Fruit fly (Drosophila melanogaster): ENCODE results near the gene Ubc84D.

Gene Ubc84D

dm6 chr3R:7490884-7491283 is 28.4 kb downstream of the Ubc84D start:
- TF ChIP-seq phol (tag; optimal IDR thresholded peaks at IDR 0.05) (peak; percentile 86), chn (GFP tag; optimal IDR thresholded peaks at IDR 0.05) (no peak), CG10147 (GFP tag; optimal IDR thresholded peaks at IDR 0.05) (peak; percentile 9), Optix (GFP tag; IDR thresholded peaks at IDR 0.05) (no peak), oc (tag; optimal IDR thresholded peaks at IDR 0.05) (no peak), stwl (tag; optimal IDR thresholded peaks at IDR 0.05) (no peak), corto (GFP tag; optimal IDR thresholded peaks at IDR 0.05) (peak; percentile 30), CG9609 (GFP tag; optimal IDR thresholded peaks at IDR 0.05) (no peak), odd (GFP tag; optimal IDR thresholded peaks at IDR 0.05) (peak; percentile 34), mld (GFP tag; IDR thresholded peaks at IDR 0.05; ENCODE audit: partially characterized antibody) (no peak), gsb-n (tag; optimal IDR thresholded peaks at IDR 0.05) (no peak), CG1647 (GFP tag; optimal IDR thresholded peaks at IDR 0.05) (no peak), tio (GFP tag; optimal IDR thresholded peaks at IDR 0.05) (peak; percentile 54), Camta (GFP tag; optimal IDR thresholded peaks at IDR 0.05) (no peak), CG16863 (GFP tag; optimal IDR thresholded peaks at IDR 0.05) (no peak), hbn (GFP tag; IDR thresholded peaks at IDR 0.05; ENCODE audit: partially characterized antibody) (no peak), hth (optimal IDR thresholded peaks at IDR 0.05) (no peak), Eip74EF (GFP tag; optimal IDR thresholded peaks at IDR 0.05) (peak in 1 of 2 experiments; percentile 52), HLHmδ (GFP tag; optimal IDR thresholded peaks at IDR 0.05) (no peak), CG10565 (GFP tag; optimal IDR thresholded peaks at IDR 0.05) (no peak), CG43689 (GFP tag; IDR thresholded peaks at IDR 0.05) (no peak), zf30C (GFP tag; optimal IDR thresholded peaks at IDR 0.05) (no peak), Vsx1 (GFP tag; optimal IDR thresholded peaks at IDR 0.05) (no peak), fd3F (GFP tag; optimal IDR thresholded peaks at IDR 0.05) (no peak), lilli (GFP tag; optimal IDR thresholded peaks at IDR 0.05) (no peak), Chrac-16 (GFP tag; optimal IDR thresholded peaks at IDR 0.05) (peak; percentile 31), wdn (GFP tag; IDR thresholded peaks at IDR 0.05) (no peak), ERR (GFP tag; optimal IDR thresholded peaks at IDR 0.05) (no peak), usp (GFP tag; optimal IDR thresholded peaks at IDR 0.05) (no peak), CG6689 (GFP tag; IDR thresholded peaks at IDR 0.05) (peak; percentile 45; the same call in 1 of the 2 replicates), CG10366 (GFP tag; IDR thresholded peaks at IDR 0.05) (peak; percentile 49; the same call in 1 of the 2 replicates), CG6254 (GFP tag; optimal IDR thresholded peaks at IDR 0.05) (peak; percentile 11), br (optimal IDR thresholded peaks at IDR 0.05) (no peak), ttk (GFP tag; IDR thresholded peaks at IDR 0.05) (peak; percentile 74), sima (GFP tag; optimal IDR thresholded peaks at IDR 0.05) (no peak), prd (optimal IDR thresholded peaks at IDR 0.05) (no peak), prd (GFP tag; IDR thresholded peaks at IDR 0.05) (peak; percentile 57; the same call in 1 of the 3 replicates), HHEX (GFP tag; optimal IDR thresholded peaks at IDR 0.05) (peak; percentile 43), CG9215 (GFP tag; IDR thresholded peaks at IDR 0.05) (no peak), CG14965 (GFP tag; optimal IDR thresholded peaks at IDR 0.05; ENCODE audit: borderline replicate concordance) (no peak), Antp (GFP tag; optimal IDR thresholded peaks at IDR 0.05) (no peak), CG17912 (GFP tag; optimal IDR thresholded peaks at IDR 0.05) (no peak), dati (GFP tag; IDR thresholded peaks at IDR 0.05) (no peak), CG3726 (GFP tag; IDR thresholded peaks at IDR 0.05) (no peak), CG1602 (GFP tag; optimal IDR thresholded peaks at IDR 0.05) (peak; percentile 55), CG6654 (GFP tag; optimal IDR thresholded peaks at IDR 0.05) (peak; percentile 27), Hr78 (GFP tag; optimal IDR thresholded peaks at IDR 0.05) (no peak), Hr39 (optimal IDR thresholded peaks at IDR 0.05) (no peak), Bgb (GFP tag; IDR thresholded peaks at IDR 0.05; ENCODE audit: partially characterized antibody) (no peak), abd-A (tag; optimal IDR thresholded peaks at IDR 0.05) (no peak), Sry-δ (GFP tag; optimal IDR thresholded peaks at IDR 0.05) (no peak), CG14441 (GFP tag; IDR thresholded peaks at IDR 0.05) (peak; percentile 33; the same call in 1 of the 2 replicates)
